Fruit fly (Drosophila melanogaster) whole organism, wandering third instar larva: ENCODE results near the gene CG11905.

ENCODE experiments used
- Abd-B ChIP-seq: fragments of >200 bp; optimal IDR thresholded peaks from 2 replicates; lab custom pipeline; 2017; ENCODE audit warnings: missing biosample characterization, missing genetic modification characterization
- CG32264 ChIP-seq: fragments of 200-800 bp; sonication (Bioruptor generic); optimal IDR thresholded peaks from 2 replicates; lab custom pipeline; 2016; ENCODE audit warnings: missing biosample characterization, missing genetic modification characterization
- CG9705 ChIP-seq: fragments of 200-800 bp; sonication (Bioruptor generic); optimal IDR thresholded peaks from 2 replicates; lab custom pipeline; 2018; ENCODE audit warnings: missing biosample characterization, mild to moderate bottlenecking, missing genetic modification characterization
- Dfd ChIP-seq: fragments of >200 bp; optimal IDR thresholded peaks from 2 replicates; lab custom pipeline; 2017; ENCODE audit warnings: missing biosample characterization, missing genetic modification characterization
- Dif ChIP-seq: fragments of 200-275, 200-300 bp; sonication (Bioruptor generic); optimal IDR thresholded peaks from 2 replicates; lab custom pipeline; 2018; ENCODE audit warnings: missing biosample characterization, missing genetic modification characterization; ENCODE audit not compliant: partially characterized antibody
- GATAd ChIP-seq: sonication (Bioruptor generic); optimal IDR thresholded peaks from 2 replicates; lab custom pipeline; 2016; ENCODE audit warnings: missing biosample characterization, missing genetic modification characterization
- HLH106 ChIP-seq: fragments of 200-800 bp; optimal IDR thresholded peaks from 3 replicates; lab custom pipeline; 2019; ENCODE audit warnings: missing biosample characterization, mild to moderate bottlenecking, missing genetic modification characterization, moderate library complexity
- Hr83 ChIP-seq: fragments of 200-300 bp; sonication (Bioruptor generic); optimal IDR thresholded peaks from 2 replicates; lab custom pipeline; 2016; ENCODE audit warnings: missing biosample characterization, mild to moderate bottlenecking, missing genetic modification characterization, moderate library complexity; ENCODE audit not compliant: poor library complexity, severe bottlenecking
- Mio ChIP-seq: sonication (Bioruptor generic); optimal IDR thresholded peaks from 2 replicates; lab custom pipeline; 2016; ENCODE audit warnings: missing biosample characterization, missing genetic modification characterization
- Myc ChIP-seq: fragments of >200 bp; optimal IDR thresholded peaks from 2 replicates; lab custom pipeline; 2017
- OdsH ChIP-seq: fragments of 200-800 bp; sonication (Bioruptor generic); optimal IDR thresholded peaks from 2 replicates; lab custom pipeline; 2016; ENCODE audit warnings: missing biosample characterization, mild to moderate bottlenecking, missing genetic modification characterization
- Rel ChIP-seq, 2 experiments: fragments of 200-800 bp; sonication (Bioruptor generic) in 1 of 2; optimal IDR thresholded peaks; 2 replicates in 1 of 2; 3 replicates in 1 of 2; lab custom pipeline; 2016 to 2019; ENCODE audit warnings: mild to moderate bottlenecking in 2 of 2, missing biosample characterization in 2 of 2, missing genetic modification characterization in 2 of 2, moderate library complexity in 1 of 2
- Vsx2 ChIP-seq: fragments of 200-300, 225-300 bp; sonication (Bioruptor generic); optimal IDR thresholded peaks from 2 replicates; lab custom pipeline; 2018; ENCODE audit warnings: missing biosample characterization, missing genetic modification characterization; ENCODE audit not compliant: partially characterized antibody
- br ChIP-seq: fragments of 200-800 bp; sonication (Bioruptor generic); optimal IDR thresholded peaks from 2 replicates; lab custom pipeline; 2016; ENCODE audit warnings: missing biosample characterization, missing genetic modification characterization
- brk ChIP-seq: fragments of 200-800 bp; sonication (Bioruptor generic); optimal IDR thresholded peaks from 2 replicates; lab custom pipeline; 2016; ENCODE audit warnings: missing biosample characterization, mild to moderate bottlenecking, missing genetic modification characterization
- dl ChIP-seq, 2 experiments: fragments of 175-275, 200-275 bp in 1 of 2; fragments of 200-275 bp in 1 of 2; sonication (Bioruptor generic); optimal IDR thresholded peaks; lab custom pipeline; 2018; ENCODE audit warnings: mild to moderate bottlenecking in 2 of 2, missing biosample characterization in 2 of 2, missing genetic modification characterization in 2 of 2, moderate library complexity in 2 of 2; ENCODE audit not compliant: partially characterized antibody in 2 of 2, insufficient read depth in 1 of 2
- dmrt93B ChIP-seq: fragments of 200-800 bp; sonication (Bioruptor generic); optimal IDR thresholded peaks from 2 replicates; lab custom pipeline; 2018; ENCODE audit warnings: missing biosample characterization, mild to moderate bottlenecking, missing genetic modification characterization
- dsf ChIP-seq: sonication (Bioruptor generic); optimal IDR thresholded peaks from 2 replicates; lab custom pipeline; 2016; ENCODE audit warnings: missing biosample characterization, missing genetic modification characterization, borderline replicate concordance
- ey ChIP-seq: fragments of 200-800 bp; sonication (Bioruptor generic); optimal IDR thresholded peaks from 2 replicates; lab custom pipeline; 2016; ENCODE audit warnings: missing biosample characterization, missing genetic modification characterization
- foxo ChIP-seq, 2 experiments: fragments of 200-800 bp; sonication (Bioruptor generic); optimal IDR thresholded peaks; 2 replicates in 1 of 2; 3 replicates in 1 of 2; lab custom pipeline; 2016 to 2017; ENCODE audit warnings: missing biosample characterization in 2 of 2, missing genetic modification characterization in 2 of 2
- fru ChIP-seq: fragments of 200-800 bp; sonication (Bioruptor generic); optimal IDR thresholded peaks from 3 replicates; lab custom pipeline; 2016; ENCODE audit warnings: missing biosample characterization, mild to moderate bottlenecking, missing genetic modification characterization
- h ChIP-seq: fragments of 200-800 bp; sonication (Bioruptor generic); optimal IDR thresholded peaks from 3 replicates; lab custom pipeline; 2016; ENCODE audit warnings: missing biosample characterization, mild to moderate bottlenecking, missing genetic modification characterization
- jim ChIP-seq: fragments of 175-275, 200-325 bp; sonication (Bioruptor generic); optimal IDR thresholded peaks from 2 replicates; lab custom pipeline; 2016; ENCODE audit warnings: missing biosample characterization, mild to moderate bottlenecking, missing genetic modification characterization
- lola ChIP-seq: fragments of >200 bp; optimal IDR thresholded peaks from 2 replicates; lab custom pipeline; 2017; ENCODE audit warnings: missing biosample characterization, missing genetic modification characterization
- pan ChIP-seq: fragments of >200 bp; optimal IDR thresholded peaks from 2 replicates; lab custom pipeline; 2017
- psq ChIP-seq: fragments of 200-800 bp; sonication (Bioruptor generic); optimal IDR thresholded peaks from 3 replicates; lab custom pipeline; 2017; ENCODE audit warnings: missing biosample characterization, mild to moderate bottlenecking, missing genetic modification characterization, moderate library complexity
- sage ChIP-seq: fragments of 200-800 bp; sonication (Bioruptor generic); optimal IDR thresholded peaks from 2 replicates; lab custom pipeline; 2016; ENCODE audit warnings: missing biosample characterization, mild to moderate bottlenecking, missing genetic modification characterization
- sv ChIP-seq: fragments of 200-800 bp; sonication (Bioruptor generic); optimal IDR thresholded peaks from 3 replicates; lab custom pipeline; 2016; ENCODE audit warnings: missing biosample characterization, missing genetic modification characterization
- tai ChIP-seq: sonication (Bioruptor generic); optimal IDR thresholded peaks from 2 replicates; lab custom pipeline; 2016; ENCODE audit warnings: missing biosample characterization, missing genetic modification characterization
- usp ChIP-seq: fragments of >200 bp; optimal IDR thresholded peaks from 2 replicates; lab custom pipeline; 2017; ENCODE audit warnings: missing biosample characterization, missing genetic modification characterization
- woc ChIP-seq: sonication (Bioruptor generic); optimal IDR thresholded peaks from 2 replicates; lab custom pipeline; 2016; ENCODE audit warnings: missing biosample characterization, mild to moderate bottlenecking, missing genetic modification characterization

CG11905 gene

dm6 chr3L:16938852-16939251 lies 3.5 kb upstream of the CG11905 start, which contains the start of gene CG13022:
Gene CG13022, minus strand, starts transcription at chr3L:16938952.
- TF ChIP-seq Dfd (GFP tag; lab: Kevin White, UChicago) = no peak
- TF ChIP-seq CG32264 (GFP tag; lab: Kevin White, UChicago) = no peak
- TF ChIP-seq dmrt93B (GFP tag; lab: Kevin White, UChicago) = no peak
- no peak for TF ChIP-seq Dif (GFP tag; lab: Kevin White, UChicago)
- no peak for TF ChIP-seq dsf (GFP tag; lab: Kevin White, UChicago)
- no peak for TF ChIP-seq CG9705 (GFP tag; lab: Kevin White, UChicago)
- no peak for TF ChIP-seq Rel (GFP tag; optimal IDR thresholded peaks at IDR 0.05; lab: Kevin White, UChicago)
- TF ChIP-seq Rel (tag; optimal IDR thresholded peaks at IDR 0.05; lab: Kevin White, UChicago) = no peak
- no peak for TF ChIP-seq Hr83
- TF ChIP-seq Vsx2 (GFP tag; lab: Kevin White, UChicago) = no peak
- TF ChIP-seq jim (GFP tag; lab: Kevin White, UChicago) = no peak
- no peak for TF ChIP-seq dl (GFP tag; optimal IDR thresholded peaks at IDR 0.05; lab: Kevin White, UChicago; ENCODE audit: insufficient read depth in 1 of 2, partially characterized antibody in 2 of 2)

dm6 chr3L:16936689-16937088 lies 1.4 kb upstream of the CG11905 start:
- no peak for TF ChIP-seq HLH106 (tag; lab: Kevin White, UChicago)
- TF ChIP-seq pan (lab: Kevin White, UChicago) = no peak
- TF ChIP-seq tai (GFP tag; lab: Kevin White, UChicago) = no peak
- TF ChIP-seq psq (GFP tag; lab: Kevin White, UChicago) = no peak
- no peak for TF ChIP-seq CG32264 (GFP tag; lab: Kevin White, UChicago)
- no peak for TF ChIP-seq Rel (GFP tag; optimal IDR thresholded peaks at IDR 0.05; lab: Kevin White, UChicago)
- TF ChIP-seq Rel (tag; optimal IDR thresholded peaks at IDR 0.05; lab: Kevin White, UChicago) = no peak
- TF ChIP-seq CG9705 (GFP tag; lab: Kevin White, UChicago) = no peak
- no peak for TF ChIP-seq GATAd (GFP tag; lab: Kevin White, UChicago)

dm6 chr3L:16930522-16930921 lies 4.8 kb downstream of the CG11905 start:
- TF ChIP-seq OdsH (GFP tag; lab: Kevin White, UChicago) (no peak), Myc (lab: Kevin White, UChicago) (peak; percentile 46), usp (no peak), br (GFP tag; lab: Kevin White, UChicago) (no peak)

dm6 chr3L:16927375-16927774 lies 8.0 kb downstream of the CG11905 start, which contains the start of gene CG13023:
Gene CG13023, minus strand, starts transcription at chr3L:16927434.
- no peak for TF ChIP-seq Dif (GFP tag; lab: Kevin White, UChicago)

- TF ChIP-seq sv (GFP tag; lab: Kevin White, UChicago) (no peak), dmrt93B (GFP tag; lab: Kevin White, UChicago) (no peak), Hr83 (no peak), usp (no peak)
- TF ChIP-seq, all 38 proteins: peak for 0
Observed at dm6 chr3L:16922952-16923351, 12.4 kb downstream of the CG11905 start, which contains the start of gene CG13028. Gene CG13028, plus strand, starts transcription at chr3L:16923252.

- TF ChIP-seq Rel (GFP tag; optimal IDR thresholded peaks at IDR 0.05; lab: Kevin White, UChicago) (no peak), Rel (tag; optimal IDR thresholded peaks at IDR 0.05; lab: Kevin White, UChicago) (no peak), Dfd (GFP tag; lab: Kevin White, UChicago) (no peak), sage (GFP tag; lab: Kevin White, UChicago) (no peak), dsf (GFP tag; lab: Kevin White, UChicago) (no peak)
Observed at dm6 chr3L:16917409-16918173, 17.7 kb downstream of the CG11905 start.

- no peak for TF ChIP-seq CG32264 (GFP tag; lab: Kevin White, UChicago)
- peak in 1 of 2 experiments; percentile 16 for TF ChIP-seq foxo (GFP tag; optimal IDR thresholded peaks at IDR 0.05; lab: Kevin White, UChicago)
- peak; percentile 2 for TF ChIP-seq br (GFP tag; lab: Kevin White, UChicago)
- peak; percentile 12 for TF ChIP-seq woc
- peak; percentile 39 for TF ChIP-seq ey (GFP tag; lab: Kevin White, UChicago)
- peak; percentile 64 for TF ChIP-seq h (GFP tag; lab: Kevin White, UChicago)
- TF ChIP-seq Mio (GFP tag; lab: Kevin White, UChicago) = no peak
- peak; percentile 21 for TF ChIP-seq dmrt93B (GFP tag; lab: Kevin White, UChicago)
- no peak for TF ChIP-seq brk (GFP tag; lab: Kevin White, UChicago)
- TF ChIP-seq dl (GFP tag; optimal IDR thresholded peaks at IDR 0.05; lab: Kevin White, UChicago; ENCODE audit: insufficient read depth in 1 of 2, partially characterized antibody in 2 of 2) = no peak
- peak; percentile 36 for TF ChIP-seq fru (GFP tag; lab: Kevin White, UChicago)
- no peak for TF ChIP-seq Abd-B (GFP tag; lab: Kevin White, UChicago)
- TF ChIP-seq Rel (GFP tag; optimal IDR thresholded peaks at IDR 0.05; lab: Kevin White, UChicago) = no peak
- TF ChIP-seq Rel (tag; optimal IDR thresholded peaks at IDR 0.05; lab: Kevin White, UChicago) = no peak
- no peak for TF ChIP-seq usp
- TF ChIP-seq lola = no peak
- no peak for TF ChIP-seq OdsH (GFP tag; lab: Kevin White, UChicago)
- no peak for TF ChIP-seq pan (lab: Kevin White, UChicago)
- TF ChIP-seq CG9705 (GFP tag; lab: Kevin White, UChicago) = no peak
Observed at dm6 chr3L:16915766-16916476, 19.4 kb downstream of the CG11905 start.
